Fruit fly (Drosophila melanogaster) whole organism: ENCODE results near the gene Usp39.

ENCODE experiments used
- Dll ChIP-seq: fragments of >200 bp; optimal IDR thresholded peaks from 2 replicates; lab custom pipeline; 2017
- usp ChIP-seq: fragments of >200 bp; optimal IDR thresholded peaks from 2 replicates; lab custom pipeline; 2017; ENCODE audit warnings: missing biosample characterization, missing genetic modification characterization, mixed read lengths

dm6 chrX:18869489-18870132 is 11.6 kb downstream of the Usp39 start:
- TF ChIP-seq Dll (no peak), usp (GFP tag; lab: Kevin White, UChicago) (no peak)
